Fruit fly (Drosophila melanogaster) whole organism, embryonic: Measurements from ENCODE around the gene ssp5.

Experiments
- Atf-2 ChIP-seq: fragments of 200-800 bp; sonication (Bioruptor generic); optimal IDR thresholded peaks from 2 replicates; lab custom pipeline; 2016; ENCODE audit warnings: missing biosample characterization, missing genetic modification characterization
- BtbVII ChIP-seq: fragments of 200-800 bp; sonication (Bioruptor generic); optimal IDR thresholded peaks from 3 replicates; lab custom pipeline; 2017; ENCODE audit warnings: missing biosample characterization, mild to moderate bottlenecking, missing genetic modification characterization
- Bteb2 ChIP-seq: fragments of 200-800 bp; sonication (Bioruptor generic); optimal IDR thresholded peaks from 2 replicates; lab custom pipeline; 2016; ENCODE audit warnings: missing biosample characterization, missing genetic modification characterization
- CG10462 ChIP-seq: fragments of 200-800 bp; sonication (Bioruptor generic); optimal IDR thresholded peaks from 2 replicates; lab custom pipeline; 2016; ENCODE audit warnings: missing biosample characterization, missing genetic modification characterization
- CG11456 ChIP-seq: fragments of 200-800 bp; sonication (Bioruptor generic); IDR thresholded peaks from 3 replicates; pipeline ENCODE4 v1.3.6; 2022; ENCODE audit warnings: missing biosample characterization, missing genetic modification characterization
- CG1233 ChIP-seq: fragments of 200-800 bp; sonication (Bioruptor generic); optimal IDR thresholded peaks from 4 replicates; lab custom pipeline; 2018; ENCODE audit warnings: missing biosample characterization, mild to moderate bottlenecking, missing genetic modification characterization
- CG12659 ChIP-seq: fragments of 200-800 bp; sonication (Bioruptor generic); optimal IDR thresholded peaks from 3 replicates; lab custom pipeline; 2017; ENCODE audit warnings: mild to moderate bottlenecking, missing biosample characterization, missing genetic modification reagents, missing genetic modification characterization
- CG13123 ChIP-seq: fragments of 200-800 bp; sonication (Bioruptor generic); optimal IDR thresholded peaks from 2 replicates; lab custom pipeline; 2016; ENCODE audit warnings: missing biosample characterization, missing genetic modification characterization
- CG14014 ChIP-seq: fragments of 200-800 bp; sonication (Bioruptor generic); IDR thresholded peaks from 2 replicates; pipeline ENCODE4 v1.3.6; 2022; ENCODE audit warnings: missing biosample characterization, missing genetic modification characterization
- CG15269 ChIP-seq: fragments of 200-800 bp; sonication (Bioruptor generic); optimal IDR thresholded peaks from 2 replicates; lab custom pipeline; 2018; ENCODE audit warnings: missing biosample characterization, mild to moderate bottlenecking, missing genetic modification characterization, moderate library complexity
- CG1529 ChIP-seq: fragments of 200-800 bp; sonication (Bioruptor generic); optimal IDR thresholded peaks from 3 replicates; lab custom pipeline; 2018; ENCODE audit warnings: missing biosample characterization, missing genetic modification characterization
- CG17328 ChIP-seq: fragments of 200-800 bp; sonication (Bioruptor generic); IDR thresholded peaks from 2 replicates; pipeline ENCODE4 v1.3.6; 2022; ENCODE audit warnings: missing biosample characterization, missing genetic modification characterization
- CG1792 ChIP-seq: fragments of 200-800 bp; sonication (Bioruptor generic); optimal IDR thresholded peaks from 2 replicates; lab custom pipeline; 2016; ENCODE audit warnings: missing biosample characterization, missing genetic modification characterization
- CG31365 ChIP-seq: fragments of 200-800 bp; sonication (Bioruptor generic); optimal IDR thresholded peaks from 2 replicates; lab custom pipeline; 2018; ENCODE audit warnings: missing biosample characterization, mild to moderate bottlenecking, missing genetic modification characterization
- CG3407 ChIP-seq: fragments of 200-800 bp; sonication (Bioruptor generic); optimal IDR thresholded peaks from 2 replicates; lab custom pipeline; 2018; ENCODE audit warnings: missing biosample characterization, mild to moderate bottlenecking, missing genetic modification characterization
- CG34376 ChIP-seq: fragments of 200-800 bp; sonication (Bioruptor generic); optimal IDR thresholded peaks from 2 replicates; lab custom pipeline; 2018; ENCODE audit warnings: missing biosample characterization, mild to moderate bottlenecking, missing genetic modification characterization
- CG4360 ChIP-seq: fragments of 200-800 bp; sonication (Bioruptor generic); IDR thresholded peaks from 2 replicates; pipeline ENCODE4 v1.3.6; 2022; ENCODE audit warnings: missing biosample characterization, missing genetic modification characterization
- CG6175 ChIP-seq: fragments of 200-800 bp; sonication (Bioruptor generic); IDR thresholded peaks from 3 replicates; pipeline ENCODE4 v1.3.6; 2022; ENCODE audit warnings: missing biosample characterization, missing genetic modification characterization
- CG6854 ChIP-seq: fragments of 200-800 bp; sonication (Bioruptor generic); optimal IDR thresholded peaks from 3 replicates; lab custom pipeline; 2017; ENCODE audit warnings: missing biosample characterization, mild to moderate bottlenecking, missing genetic modification characterization
- CG8359 ChIP-seq: fragments of 200-800 bp; sonication (Bioruptor generic); optimal IDR thresholded peaks from 2 replicates; lab custom pipeline; 2017; ENCODE audit warnings: missing biosample characterization, mild to moderate bottlenecking, missing genetic modification characterization, borderline replicate concordance
- D ChIP-seq, 2 experiments: fragments of 200-800 bp in 1 of 2; fragments of >200 bp in 1 of 2; sonication (Bioruptor generic) in 1 of 2; optimal IDR thresholded peaks; 2 replicates in 1 of 2; 3 replicates in 1 of 2; lab custom pipeline; 2017; ENCODE audit warnings: mild to moderate bottlenecking in 1 of 2, missing biosample characterization in 1 of 2, missing genetic modification characterization in 1 of 2, missing genetic modification reagents in 1 of 2
- Dad ChIP-seq: fragments of 200-800 bp; sonication (Bioruptor generic); optimal IDR thresholded peaks from 3 replicates; lab custom pipeline; 2016; ENCODE audit warnings: missing biosample characterization, missing genetic modification characterization
- Dek ChIP-seq: fragments of 200-800 bp; sonication (Bioruptor generic); optimal IDR thresholded peaks from 3 replicates; lab custom pipeline; 2019; ENCODE audit warnings: missing biosample characterization, mild to moderate bottlenecking, missing genetic modification characterization, moderate library complexity
- Dfd ChIP-seq, 2 experiments: fragments of >200 bp; optimal IDR thresholded peaks; 2 replicates each; lab custom pipeline; 2017; ENCODE audit warnings: missing biosample characterization in 2 of 2, missing genetic modification characterization in 2 of 2
- Dll ChIP-seq: fragments of 200-800 bp; sonication (Bioruptor generic); IDR thresholded peaks from 4 replicates; pipeline ENCODE4 v1.3.6; 2022; ENCODE audit warnings: missing biosample characterization, missing genetic modification characterization; ENCODE audit not compliant: partially characterized antibody
- Fer1 ChIP-seq: fragments of 200-800 bp; sonication (Bioruptor generic); optimal IDR thresholded peaks from 2 replicates; lab custom pipeline; 2017; ENCODE audit warnings: missing biosample characterization, mild to moderate bottlenecking, missing genetic modification characterization
- Fer3 ChIP-seq: fragments of 200-800 bp; sonication (Bioruptor generic); optimal IDR thresholded peaks from 2 replicates; lab custom pipeline; 2018; ENCODE audit warnings: missing biosample characterization, mild to moderate bottlenecking, missing genetic modification characterization, moderate library complexity
- Gug ChIP-seq: fragments of 200-800 bp; sonication (Bioruptor generic); IDR thresholded peaks from 4 replicates; pipeline ENCODE4 v1.3.6; 2022; ENCODE audit warnings: missing biosample characterization, missing genetic modification characterization
- HmgD ChIP-seq: fragments of 200-800 bp; sonication (Bioruptor generic); optimal IDR thresholded peaks from 3 replicates; lab custom pipeline; 2016; ENCODE audit warnings: missing biosample characterization, missing genetic modification characterization
- Ptx1 ChIP-seq: fragments of 200-800 bp; sonication (Bioruptor generic); IDR thresholded peaks from 2 replicates; pipeline ENCODE4 v1.3.6; 2022; ENCODE audit warnings: missing biosample characterization, missing genetic modification characterization
- Rfx ChIP-seq: fragments of 200-800 bp; sonication (Bioruptor generic); IDR thresholded peaks from 2 replicates; pipeline ENCODE4 v1.3.6; 2022; ENCODE audit warnings: missing biosample characterization, missing genetic modification characterization
- Rx ChIP-seq: fragments of 200-800 bp; sonication (Bioruptor generic); IDR thresholded peaks from 2 replicates; pipeline ENCODE4 v1.3.6; 2022; ENCODE audit warnings: missing biosample characterization, missing genetic modification characterization
- Vsx1 ChIP-seq: fragments of 200-800 bp; sonication (Bioruptor generic); optimal IDR thresholded peaks from 2 replicates; lab custom pipeline; 2017; ENCODE audit warnings: missing biosample characterization, mild to moderate bottlenecking, missing genetic modification characterization, missing genetic modification reagents
- al ChIP-seq: fragments of 200-800 bp; sonication (Bioruptor generic); IDR thresholded peaks from 2 replicates; pipeline ENCODE4 v1.3.6; 2022; ENCODE audit warnings: missing biosample characterization, missing genetic modification characterization
- cas ChIP-seq: fragments of 200-800 bp; sonication (Bioruptor generic); IDR thresholded peaks from 2 replicates; pipeline ENCODE4 v1.3.6; 2022; ENCODE audit warnings: missing biosample characterization, missing genetic modification characterization
- crol ChIP-seq: fragments of 200-800 bp; sonication (Bioruptor generic); IDR thresholded peaks from 2 replicates; pipeline ENCODE4 v1.3.6; 2022; ENCODE audit warnings: missing biosample characterization, missing genetic modification characterization
- cwo ChIP-seq: fragments of 200-800 bp; sonication (Bioruptor generic); optimal IDR thresholded peaks from 3 replicates; lab custom pipeline; 2017; ENCODE audit warnings: missing biosample characterization, missing genetic modification characterization, mild to moderate bottlenecking, moderate library complexity, missing genetic modification reagents
- en ChIP-seq: fragments of 200-800 bp; sonication (Bioruptor generic); optimal IDR thresholded peaks from 2 replicates; lab custom pipeline; 2016; ENCODE audit warnings: missing biosample characterization, missing genetic modification characterization
- exex ChIP-seq: fragments of 200-800 bp; sonication (Bioruptor generic); optimal IDR thresholded peaks from 4 replicates; lab custom pipeline; 2018; ENCODE audit warnings: missing biosample characterization, mild to moderate bottlenecking, missing genetic modification characterization, moderate library complexity
- fru ChIP-seq: fragments of >200 bp; optimal IDR thresholded peaks from 2 replicates; lab custom pipeline; 2017
- jing ChIP-seq: fragments of 200-800 bp; sonication (Bioruptor generic); optimal IDR thresholded peaks from 2 replicates; lab custom pipeline; 2018; ENCODE audit warnings: missing biosample characterization, mild to moderate bottlenecking, missing genetic modification characterization
- kay ChIP-seq: fragments of 200-800 bp; sonication (Bioruptor generic); optimal IDR thresholded peaks from 2 replicates; lab custom pipeline; 2016; ENCODE audit warnings: missing biosample characterization, missing genetic modification characterization
- klu ChIP-seq: fragments of 200-800 bp; sonication (Bioruptor generic); IDR thresholded peaks from 2 replicates; pipeline ENCODE4 v1.3.6; 2022; ENCODE audit warnings: missing biosample characterization, missing genetic modification characterization
- lab ChIP-seq: fragments of 200-800 bp; sonication (Bioruptor generic); optimal IDR thresholded peaks from 3 replicates; lab custom pipeline; 2017; ENCODE audit warnings: missing biosample characterization, missing genetic modification characterization, mild to moderate bottlenecking, moderate library complexity, missing genetic modification reagents
- nom ChIP-seq: fragments of 200-800 bp; sonication (Bioruptor generic); optimal IDR thresholded peaks from 2 replicates; lab custom pipeline; 2017; ENCODE audit warnings: missing biosample characterization, missing genetic modification characterization, mild to moderate bottlenecking, moderate library complexity, missing genetic modification reagents
- peb ChIP-seq: fragments of 200-800 bp; sonication (Bioruptor generic); IDR thresholded peaks from 2 replicates; pipeline ENCODE4 v1.3.6; 2022; ENCODE audit warnings: missing biosample characterization, missing genetic modification characterization
- sc ChIP-seq, 3 experiments: fragments of >200 bp in 2 of 3; fragments of 200-800 bp in 1 of 3; sonication (Bioruptor generic) in 1 of 3; optimal IDR thresholded peaks; 2 replicates in 2 of 3; 3 replicates in 1 of 3; lab custom pipeline; 2017; ENCODE audit warnings: mild to moderate bottlenecking in 1 of 3, missing biosample characterization in 1 of 3, missing genetic modification characterization in 1 of 3, missing genetic modification reagents in 1 of 3
- sima ChIP-seq: fragments of 200-800 bp; sonication (Bioruptor generic); optimal IDR thresholded peaks from 2 replicates; lab custom pipeline; 2016; ENCODE audit warnings: missing biosample characterization, missing genetic modification characterization
- unc-4 ChIP-seq: fragments of 200-800 bp; sonication (Bioruptor generic); IDR thresholded peaks from 2 replicates; pipeline ENCODE4 v1.3.6; 2022; ENCODE audit warnings: missing biosample characterization, missing genetic modification characterization; ENCODE audit not compliant: partially characterized antibody
- vnd ChIP-seq: fragments of 200-800 bp; sonication (Bioruptor generic); IDR thresholded peaks from 3 replicates; pipeline ENCODE4 v1.3.6; 2022; ENCODE audit warnings: missing biosample characterization, missing genetic modification characterization; ENCODE audit not compliant: partially characterized antibody

ssp5 gene

DNA sequence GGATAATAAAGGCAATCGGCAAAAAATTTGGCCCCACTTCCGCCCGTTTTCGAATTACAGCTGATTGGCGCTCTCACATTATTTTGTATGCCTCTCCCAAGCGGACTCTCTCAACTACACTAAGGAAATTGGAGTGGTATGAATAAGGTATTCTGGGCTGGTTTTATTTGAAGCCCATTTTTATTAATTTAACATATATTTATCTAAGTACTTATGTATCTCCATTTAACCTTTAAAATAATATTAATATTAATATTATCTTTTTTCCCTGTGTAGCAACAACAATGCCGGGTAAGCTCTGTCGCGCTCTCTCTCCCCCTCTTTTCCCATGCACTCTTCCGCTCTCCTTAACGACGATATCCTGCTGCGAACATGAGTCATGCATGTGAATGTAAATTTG, 46.0 kb downstream of the ssp5 start (continued):
- TF ChIP-seq kay (GFP tag; lab: Kevin White, UChicago), result peak; percentile 36
- TF ChIP-seq unc-4 (GFP tag; lab: Robert Waterston, UW), result no peak
- peak; percentile 86 for TF ChIP-seq Ptx1 (GFP tag; lab: Robert Waterston, UW)
- peak; percentile 23 for TF ChIP-seq CG34376 (GFP tag; lab: Kevin White, UChicago)
- TF ChIP-seq CG11456 (GFP tag; lab: Robert Waterston, UW), result peak; percentile 77; the same call in 2 of the 3 replicates
- TF ChIP-seq al (GFP tag; lab: Robert Waterston, UW), result peak; percentile 57; the same call in 1 of the 2 replicates
- peak; percentile 59 for TF ChIP-seq Rx
- no peak for TF ChIP-seq Atf-2 (GFP tag; lab: Kevin White, UChicago)
- TF ChIP-seq cwo (GFP tag; lab: Kevin White, UChicago), result peak; percentile 80
- TF ChIP-seq CG12659, result peak; percentile 77
- no peak for TF ChIP-seq CG13123 (GFP tag; lab: Kevin White, UChicago)
- peak; percentile 65; the same call in 2 of the 3 replicates for TF ChIP-seq CG6175
- TF ChIP-seq CG6854 (GFP tag; lab: Kevin White, UChicago), result peak; percentile 56
- TF ChIP-seq lab (GFP tag; lab: Kevin White, UChicago), result peak; percentile 93
- TF ChIP-seq Bteb2 (GFP tag; lab: Kevin White, UChicago), result no peak
- no peak for TF ChIP-seq Fer1 (GFP tag; lab: Kevin White, UChicago)
- TF ChIP-seq sima (GFP tag; lab: Kevin White, UChicago), result no peak
- no peak for TF ChIP-seq CG10462 (GFP tag; lab: Kevin White, UChicago)
- peak; percentile 68 for TF ChIP-seq BtbVII (GFP tag; lab: Kevin White, UChicago)
- peak; percentile 69 for TF ChIP-seq CG17328
- TF ChIP-seq CG14014 (GFP tag; lab: Robert Waterston, UW), result peak; percentile 82
- TF ChIP-seq exex, result no peak
- peak; percentile 85 for TF ChIP-seq CG15269 (tag; lab: Kevin White, UChicago)
- TF ChIP-seq Dek (tag; lab: Kevin White, UChicago), result no peak
- TF ChIP-seq vnd (GFP tag; lab: Robert Waterston, UW), result no peak
- 0 out of 2 replicates have a peak, but pooled peaks have one; percentile 33 for TF ChIP-seq cas (GFP tag; lab: Robert Waterston, UW)
- TF ChIP-seq Dfd (GFP tag; optimal IDR thresholded peaks at IDR 0.05; lab: Kevin White, UChicago), result no peak
- TF ChIP-seq CG4360, result peak; percentile 40
- TF ChIP-seq en, result no peak
- TF ChIP-seq HmgD (GFP tag; lab: Kevin White, UChicago), result no peak
- peak; percentile 46; the same call in 1 of the 2 replicates for TF ChIP-seq peb (GFP tag; lab: Robert Waterston, UW)
- no peak for TF ChIP-seq Dll (GFP tag; lab: Robert Waterston, UW)
- TF ChIP-seq Rfx (GFP tag; lab: Robert Waterston, UW), result peak; percentile 83
- TF ChIP-seq CG3407 (GFP tag; lab: Kevin White, UChicago), result no peak
- peak; percentile 49; the same call in 1 of the 2 replicates for TF ChIP-seq klu (GFP tag; lab: Robert Waterston, UW)
- TF ChIP-seq CG31365 (tag; lab: Kevin White, UChicago), result no peak
- TF ChIP-seq jing (GFP tag; lab: Kevin White, UChicago), result peak; percentile 12
- no peak for TF ChIP-seq nom (GFP tag; lab: Kevin White, UChicago)
- TF ChIP-seq CG8359 (GFP tag; lab: Kevin White, UChicago), result no peak
- peak; percentile 77 for TF ChIP-seq Fer3 (tag; lab: Kevin White, UChicago)
- no peak for TF ChIP-seq Dad (GFP tag; lab: Kevin White, UChicago)
- TF ChIP-seq CG1792 (GFP tag; lab: Kevin White, UChicago), result no peak
- peak; percentile 28 for TF ChIP-seq CG1529
- no peak for TF ChIP-seq fru (lab: Kevin White, UChicago)
- TF ChIP-seq sc (optimal IDR thresholded peaks at IDR 0.05; lab: Kevin White, UChicago), result no peak
- TF ChIP-seq sc (GFP tag; optimal IDR thresholded peaks at IDR 0.05; lab: Kevin White, UChicago), result peak; percentile 9
- TF ChIP-seq Gug (GFP tag; lab: Robert Waterston, UW), result peak; percentile 49; the same call in 3 of the 4 replicates
- TF ChIP-seq crol (GFP tag; lab: Robert Waterston, UW), result no peak
- TF ChIP-seq CG1233 (GFP tag; lab: Kevin White, UChicago), result peak; percentile 64
- TF ChIP-seq D (optimal IDR thresholded peaks at IDR 0.05; lab: Kevin White, UChicago), result no peak
- TF ChIP-seq D (GFP tag; optimal IDR thresholded peaks at IDR 0.05; lab: Kevin White, UChicago), result no peak
- no peak for TF ChIP-seq Vsx1 (GFP tag; lab: Kevin White, UChicago)
